Worm (Caenorhabditis elegans): Measurements from ENCODE around the gene T22F7.3.

T22F7.3 gene

ce11 chrIII:491090-491597, 32.7 kb downstream of the T22F7.3 start, which contains the start of gene unc-45:
unc-45 (plus strand) TSS chrIII:491547.
- TF ChIP-seq nfyb-1 (GFP tag; IDR thresholded peaks at IDR 0.05) (no peak), ekl-4 (GFP tag; IDR thresholded peaks at IDR 0.05) (no peak), lin-35 (GFP tag; optimal IDR thresholded peaks at IDR 0.05) (peak in 1 of 3 experiments; percentile 69), somi-1 (GFP tag; optimal IDR thresholded peaks at IDR 0.05) (no peak), dpl-1 (GFP tag; optimal IDR thresholded peaks at IDR 0.05) (peak; percentile 67), gei-17 (GFP tag; optimal IDR thresholded peaks at IDR 0.05) (no peak), K11D2.4 (GFP tag; IDR thresholded peaks at IDR 0.05) (no peak), Y53G8AR.9 (GFP tag; conservative IDR thresholded peaks at IDR 0.05) (no peak), T26A5.8 (tag; optimal IDR thresholded peaks at IDR 0.05) (no peak), efl-1 (GFP tag; optimal IDR thresholded peaks at IDR 0.05) (peak; percentile 82), aptf-2 (GFP tag; conservative IDR thresholded peaks at IDR 0.05) (no peak), egrh-3 (GFP tag; IDR thresholded peaks at IDR 0.05) (no peak), hmg-1.2 (GFP tag; IDR thresholded peaks at IDR 0.05) (peak; percentile 92), aptf-3 (GFP tag; IDR thresholded peaks at IDR 0.05) (no peak), tbp1 (GFP tag; optimal IDR thresholded peaks at IDR 0.05) (no peak), ccch-3 (GFP tag; optimal IDR thresholded peaks at IDR 0.05) (no peak), nhr-120 (GFP tag; IDR thresholded peaks at IDR 0.05) (no peak), chd-7 (tag; optimal IDR thresholded peaks at IDR 0.05) (no peak), sea-2 (GFP tag; IDR thresholded peaks at IDR 0.05) (no peak), lin-54 (GFP tag; optimal IDR thresholded peaks at IDR 0.05) (peak; percentile 71), ztf-18 (tag; optimal IDR thresholded peaks at IDR 0.05) (no peak), ama-1 (optimal IDR thresholded peaks at IDR 0.05) (no peak), ama-1 (GFP tag; optimal IDR thresholded peaks at IDR 0.05) (no peak), madf-6 (GFP tag; IDR thresholded peaks at IDR 0.05) (peak; percentile 47; the same call in 1 of the 2 replicates), mcd-1 (GFP tag; IDR thresholded peaks at IDR 0.05) (peak; percentile 89), lsl-1 (GFP tag; optimal IDR thresholded peaks at IDR 0.05) (peak; percentile 29), B0035.1 (tag; optimal IDR thresholded peaks at IDR 0.05) (no peak), D2030.7 (GFP tag; IDR thresholded peaks at IDR 0.05) (peak; percentile 15; the same call in 1 of the 2 replicates), ets-4 (GFP tag; optimal IDR thresholded peaks at IDR 0.05) (no peak), B0336.3 (GFP tag; IDR thresholded peaks at IDR 0.05) (no peak), F55B11.4 (tag; optimal IDR thresholded peaks at IDR 0.05; ENCODE audit: borderline replicate concordance, insufficient read depth) (no peak), ztf-3 (GFP tag; optimal IDR thresholded peaks at IDR 0.05) (no peak), B0019.2 (GFP tag; conservative IDR thresholded peaks at IDR 0.05) (no peak), madf-10 (tag; optimal IDR thresholded peaks at IDR 0.05) (no peak), fkh-3 (tag; optimal IDR thresholded peaks at IDR 0.05) (no peak), snpc-4 (GFP tag; optimal IDR thresholded peaks at IDR 0.05) (no peak), snpc-4 (tag; optimal IDR thresholded peaks at IDR 0.05) (no peak), ceh-79 (tag; optimal IDR thresholded peaks at IDR 0.05) (no peak), F22D6.2 (tag; optimal IDR thresholded peaks at IDR 0.05) (no peak), nhr-80 (tag; optimal IDR thresholded peaks at IDR 0.05) (no peak), hlh-12 (tag; optimal IDR thresholded peaks at IDR 0.05) (no peak)

ce11 chrIII:488464-488863, 35.4 kb downstream of the T22F7.3 start, which contains the start of gene F30H5.5:
F30H5.5 (plus strand) TSS chrIII:488764.
- no peak for TF ChIP-seq athp-1 (tag; optimal IDR thresholded peaks at IDR 0.05)
- TF ChIP-seq B0336.3 (GFP tag; IDR thresholded peaks at IDR 0.05): no peak
- TF ChIP-seq mel-28 (tag; optimal IDR thresholded peaks at IDR 0.05; ENCODE audit: borderline replicate concordance): no peak
- no peak for TF ChIP-seq dox-1 (GFP tag; IDR thresholded peaks at IDR 0.05)
- no peak for TF ChIP-seq sptf-2 (GFP tag; optimal IDR thresholded peaks at IDR 0.05)
- no peak for TF ChIP-seq Y95B8A.8 (GFP tag; IDR thresholded peaks at IDR 0.05)
